Worm (Caenorhabditis elegans) whole organism, L1 larva: ENCODE measurements around the gene sdz-15.

ENCODE experiments used
- Y116A8C.19 ChIP-seq: sonication (generic microtip); optimal IDR thresholded peaks from 2 replicates; lab custom pipeline; 2016; ENCODE audit warnings: missing compliant biosample characterization, missing genetic modification characterization, borderline replicate concordance
- ama-1 ChIP-seq: fragments of 150-350 bp; optimal IDR thresholded peaks from 2 replicates; lab custom pipeline; 2014
- blmp-1 ChIP-seq: fragments of 150-350 bp; optimal IDR thresholded peaks from 2 replicates; lab custom pipeline; 2014; ENCODE audit warnings: missing biosample characterization, missing genetic modification characterization
- ceh-8 ChIP-seq: fragments of 200-800 bp; sonication (Bioruptor generic); optimal IDR thresholded peaks from 2 replicates; lab custom pipeline; 2018; ENCODE audit warnings: mild to moderate bottlenecking, missing genetic modification characterization, moderate library complexity, missing compliant biosample characterization
- ceh-82 ChIP-seq, 3 experiments: fragments of 150-350 bp in 1 of 3; sonication (generic microtip) in 2 of 3; optimal IDR thresholded peaks; 2 replicates each; lab custom pipeline; 2014 to 2017; ENCODE audit warnings: missing biosample characterization in 3 of 3, missing genetic modification characterization in 3 of 3
- ceh-90 ChIP-seq: sonication (generic microtip); optimal IDR thresholded peaks from 2 replicates; lab custom pipeline; 2016; ENCODE audit warnings: missing genetic modification characterization, missing compliant biosample characterization
- ces-1 ChIP-seq: fragments of 150-350 bp; optimal IDR thresholded peaks from 2 replicates; lab custom pipeline; 2014; ENCODE audit warnings: missing biosample characterization, missing genetic modification reagents, missing genetic modification characterization
- efl-1 ChIP-seq, 4 experiments: fragments of 150-350 bp; optimal IDR thresholded peaks in 3 of 4; peaks in 1 of 4; 1 replicate in 1 of 4; 2 replicates in 3 of 4; lab custom pipeline; 2014; ENCODE audit warnings: missing biosample characterization in 2 of 4, missing genetic modification characterization in 2 of 4, missing genetic modification reagents in 2 of 4
- efl-3 ChIP-seq: fragments of 200-800 bp; sonication (Bioruptor generic); optimal IDR thresholded peaks from 2 replicates; lab custom pipeline; 2018; ENCODE audit warnings: mild to moderate bottlenecking, missing genetic modification characterization, missing compliant biosample characterization
- egl-13 ChIP-seq: sonication (generic microtip); optimal IDR thresholded peaks from 2 replicates; lab custom pipeline; 2016; ENCODE audit warnings: missing genotype, missing genetic modification reagents, missing genetic modification characterization, missing compliant biosample characterization
- egl-27 ChIP-seq, 2 experiments: fragments of 150-350 bp in 1 of 2; sonication (generic microtip); optimal IDR thresholded peaks; 3 replicates each; lab custom pipeline; 2017 to 2018; ENCODE audit warnings: missing biosample characterization in 2 of 2, missing genetic modification characterization in 2 of 2, missing genetic modification reagents in 2 of 2
- elt-2 ChIP-seq: sonication (generic microtip); optimal IDR thresholded peaks from 2 replicates; lab custom pipeline; 2016; ENCODE audit warnings: missing genetic modification characterization, mild to moderate bottlenecking, inconsistent platforms, missing compliant biosample characterization, missing genetic modification reagents
- elt-3 ChIP-seq, 6 experiments: fragments of 150-350 bp in 1 of 6; sonication (generic microtip); optimal IDR thresholded peaks; 2 replicates each; lab custom pipeline; 2017 to 2018; ENCODE audit warnings: missing biosample characterization in 6 of 6, missing genetic modification characterization in 6 of 6, inconsistent platforms in 1 of 6
- fkh-10 ChIP-seq: sonication (generic microtip); optimal IDR thresholded peaks from 2 replicates; lab custom pipeline; 2017; ENCODE audit warnings: missing biosample characterization, missing genetic modification reagents, missing genetic modification characterization
- fkh-8 ChIP-seq: sonication (generic microtip); optimal IDR thresholded peaks from 2 replicates; lab custom pipeline; 2016; ENCODE audit warnings: mild to moderate bottlenecking, missing genetic modification characterization, missing compliant biosample characterization
- hpl-2 ChIP-seq: fragments of 150-350 bp; optimal IDR thresholded peaks from 2 replicates; lab custom pipeline; 2014; ENCODE audit warnings: missing biosample characterization, missing genetic modification reagents, missing genetic modification characterization
- lin-13 ChIP-seq: fragments of 150-350 bp; optimal IDR thresholded peaks from 2 replicates; lab custom pipeline; 2014; ENCODE audit warnings: missing biosample characterization, missing genetic modification reagents, missing genetic modification characterization
- lin-14 ChIP-seq: fragments of 200-800 bp; sonication (Bioruptor generic); optimal IDR thresholded peaks from 2 replicates; lab custom pipeline; 2018; ENCODE audit warnings: mild to moderate bottlenecking, missing genetic modification characterization, moderate library complexity, missing compliant biosample characterization
- lin-35 ChIP-seq, 2 experiments: fragments of 150-350 bp; optimal IDR thresholded peaks; 2 replicates each; lab custom pipeline; 2014; ENCODE audit warnings: missing biosample characterization in 2 of 2, missing genetic modification characterization in 2 of 2, missing genetic modification reagents in 2 of 2
- lir-3 ChIP-seq: sonication (generic microtip); optimal IDR thresholded peaks from 2 replicates; lab custom pipeline; 2016; ENCODE audit warnings: mild to moderate bottlenecking, missing genetic modification characterization, moderate library complexity, missing compliant biosample characterization; ENCODE audit not compliant: poor library complexity
- mab-9 ChIP-seq: fragments of 200-800 bp; sonication (Bioruptor generic); IDR thresholded peaks from 2 replicates; pipeline ENCODE4 v1.3.6; 2022; ENCODE audit warnings: missing genetic modification reagents, missing genetic modification characterization, missing compliant biosample characterization
- nhr-11 ChIP-seq: fragments of 150-350 bp; optimal IDR thresholded peaks from 2 replicates; lab custom pipeline; 2014; ENCODE audit warnings: missing biosample characterization, missing genetic modification characterization
- nhr-19 ChIP-seq: fragments of 200-800 bp; sonication (Bioruptor generic); conservative IDR thresholded peaks from 2 replicates; pipeline ENCODE4 v1.3.6; 2022; ENCODE audit warnings: missing genetic modification characterization, missing compliant biosample characterization
- nhr-20 ChIP-seq: sonication (generic microtip); optimal IDR thresholded peaks from 2 replicates; lab custom pipeline; 2016; ENCODE audit warnings: mild to moderate bottlenecking, missing genetic modification characterization, missing compliant biosample characterization
- nhr-47 ChIP-seq: sonication (generic microtip); optimal IDR thresholded peaks from 2 replicates; lab custom pipeline; 2016; ENCODE audit warnings: mild to moderate bottlenecking, missing genetic modification characterization, moderate library complexity, missing compliant biosample characterization
- nhr-71 ChIP-seq: sonication (generic microtip); optimal IDR thresholded peaks from 2 replicates; lab custom pipeline; 2016; ENCODE audit warnings: mild to moderate bottlenecking, missing genetic modification characterization, moderate library complexity, missing compliant biosample characterization
- nhr-77 ChIP-seq: fragments of 150-350 bp; optimal IDR thresholded peaks from 2 replicates; lab custom pipeline; 2014; ENCODE audit warnings: missing biosample characterization, missing genetic modification characterization
- nhr-85 ChIP-seq: sonication (generic microtip); peaks from one replicate; lab custom pipeline; 2016; ENCODE audit warnings: missing genetic modification characterization, inconsistent platforms, missing compliant biosample characterization
- nhr-90 ChIP-seq: sonication (generic microtip); optimal IDR thresholded peaks from 2 replicates; lab custom pipeline; 2016; ENCODE audit warnings: mild to moderate bottlenecking, missing genetic modification characterization, missing compliant biosample characterization; ENCODE audit not compliant: poor library complexity
- pax-3 ChIP-seq: fragments of 200-800 bp; sonication (Bioruptor generic); optimal IDR thresholded peaks from 2 replicates; lab custom pipeline; 2018; ENCODE audit warnings: mild to moderate bottlenecking, missing genetic modification characterization, moderate library complexity, missing compliant biosample characterization
- snu-23 ChIP-seq: sonication (generic microtip); optimal IDR thresholded peaks from 2 replicates; lab custom pipeline; 2016; ENCODE audit warnings: missing genetic modification characterization, missing compliant biosample characterization
- sup-37 ChIP-seq: fragments of 200-800 bp; sonication (Bioruptor generic); optimal IDR thresholded peaks from 2 replicates; lab custom pipeline; 2018; ENCODE audit warnings: mild to moderate bottlenecking, missing genetic modification characterization, missing compliant biosample characterization
- unc-130 ChIP-seq: fragments of 150-350 bp; optimal IDR thresholded peaks from 2 replicates; lab custom pipeline; 2017; ENCODE audit warnings: missing biosample characterization, missing genetic modification characterization, inconsistent platforms
- unc-30 ChIP-seq: sonication (generic microtip); optimal IDR thresholded peaks from 2 replicates; lab custom pipeline; 2017; ENCODE audit warnings: missing biosample characterization, missing genetic modification characterization
- unc-98 ChIP-seq: fragments of 200-800 bp; sonication (Bioruptor generic); IDR thresholded peaks from 2 replicates; pipeline ENCODE4 v1.3.6; 2022; ENCODE audit warnings: missing genetic modification characterization, missing compliant biosample characterization
- vab-15 ChIP-seq: sonication (generic microtip); optimal IDR thresholded peaks from 2 replicates; lab custom pipeline; 2017; ENCODE audit warnings: missing genotype, mild to moderate bottlenecking, missing genetic modification characterization, missing compliant biosample characterization

Gene sdz-15

DNA sequence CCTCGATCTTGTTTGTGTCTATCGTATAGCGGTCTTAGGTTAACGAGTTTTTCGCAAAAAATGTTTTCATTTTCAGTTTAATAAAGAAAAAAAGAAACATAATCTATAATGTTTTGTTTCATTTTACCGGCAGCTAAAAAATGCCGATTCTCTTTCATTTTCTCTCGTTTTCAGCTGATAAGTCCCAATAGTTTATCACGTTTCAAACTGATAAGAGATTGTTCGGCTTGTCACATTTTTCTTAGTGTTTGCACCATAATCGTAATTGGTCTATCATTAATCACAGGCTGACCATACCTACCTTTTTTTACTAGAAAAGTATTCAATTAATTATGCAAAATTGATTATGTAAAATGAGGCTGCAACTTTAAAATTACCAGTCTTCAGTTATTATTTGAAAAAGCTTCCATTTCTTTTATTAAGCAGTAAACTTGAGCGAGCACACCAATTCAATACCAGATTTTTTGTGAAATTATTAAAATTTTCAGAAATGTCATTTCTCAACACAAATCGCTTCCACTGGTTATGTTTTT is 3.0 kb upstream of the sdz-15 start, which contains the start of gene F23F12.13:
Gene F23F12.13 (plus strand): TSS at position 483 of the 533 bp plus-strand sequence.
- TF ChIP-seq ceh-8 (GFP tag; lab: Kevin White, UChicago) (no peak), elt-2 (peak; percentile 84), lir-3 (tag; lab: Kevin White, UChicago) (no peak), Y116A8C.19 (tag; lab: Kevin White, UChicago) (no peak), nhr-47 (tag; lab: Kevin White, UChicago) (no peak), efl-1 (optimal IDR thresholded peaks at IDR 0.05; lab: Kevin White, UChicago) (no peak), efl-1 (GFP tag; optimal IDR thresholded peaks at IDR 0.05 in 1 of 2; lab: Kevin White, UChicago) (peak in 1 of 2 experiments; percentile 69), fkh-10 (GFP tag; lab: Kevin White, UChicago) (no peak), unc-98 (GFP tag; lab: Robert Waterston, UW) (no peak), fkh-8 (tag; lab: Kevin White, UChicago) (no peak)

DNA sequence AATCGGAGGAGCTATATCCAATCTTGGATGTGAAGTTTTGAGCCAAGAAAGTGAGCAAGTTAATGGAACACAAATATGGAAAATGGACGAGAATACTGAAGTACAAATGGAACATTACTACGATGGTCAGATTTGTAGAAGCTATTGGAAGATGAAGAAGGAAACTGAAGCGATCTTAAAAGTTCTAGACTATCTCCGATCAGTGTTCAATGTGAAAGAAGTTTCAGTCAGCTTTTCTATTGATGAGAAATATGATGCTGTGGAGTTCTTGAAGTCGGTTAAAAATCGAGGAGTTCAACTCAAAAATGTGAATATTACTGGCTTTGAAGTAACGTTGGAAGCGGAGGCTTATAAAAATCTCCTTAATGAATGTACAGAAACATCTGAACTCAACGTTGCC is 826 bp downstream of the sdz-15 start:
- TF ChIP-seq hpl-2 (GFP tag; lab: Kevin White, UChicago) (no peak), efl-1 (optimal IDR thresholded peaks at IDR 0.05; lab: Kevin White, UChicago) (no peak), efl-1 (GFP tag; optimal IDR thresholded peaks at IDR 0.05 in 1 of 2; lab: Kevin White, UChicago) (peak in 1 of 2 experiments; percentile 71), ceh-82 (tag; optimal IDR thresholded peaks at IDR 0.05; lab: Kevin White, UChicago) (no peak)

DNA sequence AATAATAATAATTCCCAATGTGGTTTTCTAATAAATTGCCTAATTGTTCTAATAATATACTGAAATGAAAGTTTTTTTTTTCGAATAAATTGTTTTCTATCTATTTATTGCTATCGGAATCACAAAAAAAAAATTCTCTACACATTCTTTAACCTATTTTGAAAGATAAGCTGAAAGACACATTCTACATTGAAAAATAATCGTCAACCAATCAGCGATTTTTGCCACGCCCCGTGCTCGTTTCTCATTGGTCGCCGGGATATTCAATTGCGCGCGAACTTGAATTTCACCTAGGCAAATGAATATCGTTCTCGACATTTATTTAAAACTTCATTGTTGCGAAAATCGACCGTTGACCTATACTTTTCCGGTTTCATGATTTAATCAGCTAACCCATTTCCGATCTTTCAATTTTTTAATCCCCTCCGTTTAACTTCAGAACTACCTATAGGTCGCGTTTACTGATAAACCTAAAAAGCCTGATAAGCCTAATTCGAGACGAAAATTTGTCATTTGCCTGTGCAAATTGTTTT is 1.8 kb downstream of the sdz-15 start, which contains the start of gene F23F12.3:
Gene F23F12.3 (plus strand): TSS at position 483 of the 533 bp plus-strand sequence.
- TF ChIP-seq ceh-82 (tag; optimal IDR thresholded peaks at IDR 0.05; lab: Kevin White, UChicago), result no peak
- TF ChIP-seq ces-1 (GFP tag; lab: Kevin White, UChicago), result no peak
- peak; percentile 32 for TF ChIP-seq elt-2
- TF ChIP-seq, all 84 proteins: peak for 1

DNA sequence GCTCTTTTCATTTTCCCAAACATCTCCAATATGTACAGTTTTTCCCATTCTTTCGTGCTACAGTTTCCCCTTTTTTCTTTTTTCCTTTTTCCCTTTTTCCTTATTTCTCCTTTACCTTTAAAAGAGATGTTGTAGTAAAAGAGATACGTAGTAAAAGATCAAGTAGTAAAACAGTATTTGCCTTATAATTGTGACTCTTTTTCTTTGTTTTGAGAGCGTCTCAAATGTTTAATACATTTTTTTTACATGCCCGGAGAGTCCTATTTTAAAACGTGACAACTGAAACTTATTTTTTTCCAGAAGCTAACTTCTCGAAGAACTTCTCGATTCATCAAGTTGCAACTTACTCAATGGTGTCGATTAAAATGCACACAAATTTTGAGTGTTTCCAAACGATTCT is 9.6 kb downstream of the sdz-15 start, which contains the start of gene F23F12.12:
Gene F23F12.12 (plus strand): TSS at position 301 of the 400 bp plus-strand sequence.
- no peak for TF ChIP-seq pax-3 (tag; lab: Kevin White, UChicago)
- no peak for TF ChIP-seq vab-15
- no peak for TF ChIP-seq egl-13 (tag; lab: Kevin White, UChicago)
- TF ChIP-seq ama-1 (lab: Kevin White, UChicago), result no peak
- no peak for TF ChIP-seq egl-27 (tag; optimal IDR thresholded peaks at IDR 0.05; lab: Kevin White, UChicago)
- TF ChIP-seq nhr-90 (tag; lab: Kevin White, UChicago), result no peak
- no peak for TF ChIP-seq mab-9
- no peak for TF ChIP-seq sup-37

DNA sequence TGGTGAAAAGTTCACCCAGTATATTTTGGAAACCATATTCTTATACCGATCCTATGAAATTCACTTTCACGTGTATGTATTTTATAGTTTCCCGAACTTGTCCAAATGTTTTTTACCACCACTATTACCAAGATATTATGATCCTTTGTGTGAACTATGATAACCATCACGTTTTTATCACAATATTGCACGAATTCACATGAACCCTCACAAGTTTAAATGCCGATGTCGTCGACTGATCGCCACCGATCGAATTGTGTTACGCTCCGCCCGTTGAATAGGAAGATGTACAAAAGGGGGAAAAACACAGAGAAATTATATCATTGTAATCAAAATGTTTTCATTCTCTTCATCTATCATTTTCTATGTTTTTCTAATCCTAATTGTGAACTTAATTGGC is 10.1 kb downstream of the sdz-15 start:
- TF ChIP-seq nhr-90 (tag; lab: Kevin White, UChicago) (peak; percentile 14), nhr-19 (GFP tag; lab: Robert Waterston, UW) (peak; percentile 49), efl-3 (GFP tag; lab: Kevin White, UChicago) (no peak), ceh-90 (tag; lab: Kevin White, UChicago) (no peak), lin-13 (GFP tag; lab: Kevin White, UChicago) (no peak), blmp-1 (tag; lab: Kevin White, UChicago) (peak; percentile 47), nhr-85 (tag; lab: Kevin White, UChicago) (peak; percentile 72), elt-3 (tag; optimal IDR thresholded peaks at IDR 0.05; lab: Kevin White, UChicago) (peak in 1 of 6 experiments; percentile 93), unc-30 (tag; lab: Kevin White, UChicago) (no peak), lin-14 (GFP tag; lab: Kevin White, UChicago) (peak; percentile 8), nhr-20 (tag; lab: Kevin White, UChicago) (peak; percentile 58), nhr-11 (tag; lab: Kevin White, UChicago) (no peak), snu-23 (GFP tag; lab: Kevin White, UChicago) (peak; percentile 28), unc-130 (tag; lab: Kevin White, UChicago) (peak; percentile 24), lin-35 (GFP tag; optimal IDR thresholded peaks at IDR 0.05; lab: Kevin White, UChicago) (peak in 1 of 2 experiments; percentile 33), nhr-77 (tag; lab: Kevin White, UChicago) (no peak), nhr-71 (tag; lab: Kevin White, UChicago) (peak; percentile 42), mab-9 (no peak)
